Fruit fly (Drosophila melanogaster) whole organism, embryonic: Measurements from ENCODE around the gene CG8925.
A peak's percentile ranks its signal among the peaks of the same experiment; 100 is the strongest.

ENCODE experiments used
- Aef1 ChIP-seq: fragments of 200-800 bp; sonication (Bioruptor generic); IDR thresholded peaks from 3 replicates; pipeline ENCODE4 v1.3.6; 2022; ENCODE audit warnings: missing biosample characterization, missing genetic modification characterization
- CG10267 ChIP-seq: fragments of 200-800 bp; sonication (Bioruptor generic); optimal IDR thresholded peaks from 2 replicates; lab custom pipeline; 2018; ENCODE audit warnings: missing biosample characterization, mild to moderate bottlenecking, missing genetic modification characterization, moderate library complexity
- CG10654 ChIP-seq: fragments of 200-800 bp; sonication (Bioruptor generic); optimal IDR thresholded peaks from 2 replicates; lab custom pipeline; 2016; ENCODE audit warnings: missing biosample characterization, missing genetic modification characterization
- CG10979 ChIP-seq: fragments of 200-800 bp; sonication (Bioruptor generic); optimal IDR thresholded peaks from 2 replicates; lab custom pipeline; 2018; ENCODE audit warnings: missing biosample characterization, mild to moderate bottlenecking, missing genetic modification characterization, moderate library complexity
- CG13287 ChIP-seq: fragments of 200-800 bp; sonication (Bioruptor generic); IDR thresholded peaks from 2 replicates; pipeline ENCODE4 v1.3.6; 2022; ENCODE audit warnings: missing biosample characterization, missing genetic modification characterization; ENCODE audit not compliant: partially characterized antibody
- CG1603 ChIP-seq: fragments of 200-800 bp; sonication (Bioruptor generic); optimal IDR thresholded peaks from 2 replicates; lab custom pipeline; 2019; ENCODE audit warnings: missing biosample characterization, mild to moderate bottlenecking, missing genetic modification characterization, moderate library complexity
- CG17186 ChIP-seq: fragments of 200-800 bp; sonication (Bioruptor generic); optimal IDR thresholded peaks from 3 replicates; lab custom pipeline; 2017; ENCODE audit warnings: missing biosample characterization, missing genetic modification reagents, missing genetic modification characterization
- CG17802 ChIP-seq: fragments of 200-800 bp; sonication (Bioruptor generic); optimal IDR thresholded peaks from 2 replicates; lab custom pipeline; 2018; ENCODE audit warnings: missing biosample characterization, mild to moderate bottlenecking, missing genetic modification characterization, moderate library complexity
- CG18262 ChIP-seq: fragments of 200-800 bp; optimal IDR thresholded peaks from 3 replicates; lab custom pipeline; 2019; ENCODE audit warnings: missing biosample characterization, mild to moderate bottlenecking, missing genetic modification characterization, moderate library complexity
- CG2199 ChIP-seq: fragments of 200-800 bp; sonication (Bioruptor generic); IDR thresholded peaks from 3 replicates; pipeline ENCODE4 v1.3.6; 2022; ENCODE audit warnings: missing biosample characterization, missing genetic modification characterization
- CG2712 ChIP-seq: fragments of 200-800 bp; optimal IDR thresholded peaks from 3 replicates; lab custom pipeline; 2019; ENCODE audit warnings: missing biosample characterization, mild to moderate bottlenecking, missing genetic modification characterization, moderate library complexity
- CG33213 ChIP-seq: fragments of 200-800 bp; sonication (Bioruptor generic); optimal IDR thresholded peaks from 3 replicates; lab custom pipeline; 2016; ENCODE audit warnings: missing biosample characterization, missing genetic modification characterization
- CG33557 ChIP-seq: fragments of 200-800 bp; sonication (Bioruptor generic); optimal IDR thresholded peaks from 2 replicates; lab custom pipeline; 2019; ENCODE audit warnings: missing biosample characterization, mild to moderate bottlenecking, missing genetic modification characterization, moderate library complexity
- CG42726 ChIP-seq: fragments of 200-800 bp; sonication (Bioruptor generic); IDR thresholded peaks from 2 replicates; pipeline ENCODE4 v1.3.6; 2022; ENCODE audit warnings: missing biosample characterization, missing genetic modification characterization; ENCODE audit not compliant: partially characterized antibody
- CG6254 ChIP-seq: fragments of 200-800 bp; sonication (Bioruptor generic); optimal IDR thresholded peaks from 3 replicates; lab custom pipeline; 2017; ENCODE audit warnings: mild to moderate bottlenecking, missing biosample characterization, missing genetic modification reagents, missing genetic modification characterization
- CG6791 ChIP-seq: fragments of 200-800 bp; sonication (Bioruptor generic); IDR thresholded peaks from 3 replicates; pipeline ENCODE4 v1.3.6; 2022; ENCODE audit warnings: missing biosample characterization, missing genetic modification characterization; ENCODE audit not compliant: partially characterized antibody
- CG6854 ChIP-seq: fragments of 200-800 bp; sonication (Bioruptor generic); optimal IDR thresholded peaks from 3 replicates; lab custom pipeline; 2017; ENCODE audit warnings: missing biosample characterization, mild to moderate bottlenecking, missing genetic modification characterization
- CG7271 ChIP-seq: fragments of 200-800 bp; sonication (Bioruptor generic); optimal IDR thresholded peaks from 2 replicates; lab custom pipeline; 2018; ENCODE audit warnings: missing biosample characterization, mild to moderate bottlenecking, missing genetic modification characterization, moderate library complexity
- CG7786 ChIP-seq: fragments of 200-800 bp; sonication (Bioruptor generic); optimal IDR thresholded peaks from 2 replicates; lab custom pipeline; 2016; ENCODE audit warnings: missing biosample characterization, missing genetic modification characterization
- CG7963 ChIP-seq: fragments of 200-800 bp; sonication (Bioruptor generic); IDR thresholded peaks from 3 replicates; pipeline ENCODE4 v1.3.6; 2022; ENCODE audit warnings: missing biosample characterization, missing genetic modification characterization; ENCODE audit not compliant: partially characterized antibody
- CG9932 ChIP-seq: fragments of 200-800 bp; sonication (Bioruptor generic); IDR thresholded peaks from 2 replicates; pipeline ENCODE4 v1.3.6; 2022; ENCODE audit warnings: missing biosample characterization, missing genetic modification characterization
- D ChIP-seq, 2 experiments: fragments of 200-800 bp in 1 of 2; fragments of >200 bp in 1 of 2; sonication (Bioruptor generic) in 1 of 2; optimal IDR thresholded peaks; 2 replicates in 1 of 2; 3 replicates in 1 of 2; lab custom pipeline; 2017; ENCODE audit warnings: mild to moderate bottlenecking in 1 of 2, missing biosample characterization in 1 of 2, missing genetic modification characterization in 1 of 2, missing genetic modification reagents in 1 of 2
- Ets97D ChIP-seq: fragments of 200-800 bp; sonication (Bioruptor generic); optimal IDR thresholded peaks from 3 replicates; lab custom pipeline; 2016; ENCODE audit warnings: missing biosample characterization, missing genetic modification characterization
- Gsc ChIP-seq: fragments of 200-800 bp; sonication (Bioruptor generic); IDR thresholded peaks from 2 replicates; pipeline ENCODE4 v1.3.6; 2022; ENCODE audit warnings: missing biosample characterization, missing genetic modification characterization
- HHEX ChIP-seq: fragments of 200-800 bp; sonication (Bioruptor generic); optimal IDR thresholded peaks from 3 replicates; lab custom pipeline; 2017; ENCODE audit warnings: missing biosample characterization, mild to moderate bottlenecking, missing genetic modification characterization, missing genetic modification reagents
- Mad ChIP-seq: fragments of 200-800 bp; sonication (Bioruptor generic); optimal IDR thresholded peaks from 2 replicates; lab custom pipeline; 2016; ENCODE audit warnings: missing biosample characterization, missing genetic modification characterization
- Rfx ChIP-seq: fragments of 200-800 bp; sonication (Bioruptor generic); IDR thresholded peaks from 2 replicates; pipeline ENCODE4 v1.3.6; 2022; ENCODE audit warnings: missing biosample characterization, missing genetic modification characterization
- Sin3A ChIP-seq: fragments of >200 bp; optimal IDR thresholded peaks from 2 replicates; lab custom pipeline; 2018
- Sry-δ ChIP-seq: fragments of 200-800 bp; sonication (Bioruptor generic); optimal IDR thresholded peaks from 2 replicates; lab custom pipeline; 2016; ENCODE audit warnings: missing biosample characterization, missing genetic modification characterization
- Xbp1 ChIP-seq: fragments of 200-800 bp; sonication (Bioruptor generic); optimal IDR thresholded peaks from 3 replicates; lab custom pipeline; 2016; ENCODE audit warnings: missing biosample characterization, mild to moderate bottlenecking, missing genetic modification characterization
- bab2 ChIP-seq: fragments of 200-800 bp; sonication (Bioruptor generic); optimal IDR thresholded peaks from 2 replicates; lab custom pipeline; 2016; ENCODE audit warnings: missing biosample characterization, missing genetic modification characterization
- bbx ChIP-seq: fragments of 200-800 bp; sonication (Bioruptor generic); IDR thresholded peaks from 2 replicates; pipeline ENCODE4 v1.3.6; 2022; ENCODE audit warnings: missing biosample characterization, missing genetic modification characterization; ENCODE audit not compliant: partially characterized antibody
- chm ChIP-seq: fragments of 200-800 bp; sonication (Bioruptor generic); IDR thresholded peaks from 2 replicates; pipeline ENCODE4 v1.3.6; 2022; ENCODE audit warnings: missing biosample characterization, missing genetic modification characterization
- dpn ChIP-seq, 2 experiments: fragments of 200-800 bp; sonication (Bioruptor generic); optimal IDR thresholded peaks; 3 replicates each; lab custom pipeline; 2016; ENCODE audit warnings: missing biosample characterization in 2 of 2, missing genetic modification characterization in 2 of 2
- grau ChIP-seq: fragments of 200-800 bp; optimal IDR thresholded peaks from 3 replicates; lab custom pipeline; 2019; ENCODE audit warnings: missing biosample characterization, mild to moderate bottlenecking, missing genetic modification characterization, moderate library complexity
- hkb ChIP-seq, 2 experiments: fragments of 200-800 bp in 1 of 2; fragments of >200 bp in 1 of 2; sonication (Bioruptor generic) in 1 of 2; IDR thresholded peaks in 1 of 2; optimal IDR thresholded peaks in 1 of 2; 2 replicates each; pipeline versions ENCODE4 v1.3.6 to Lab custom; 2017 to 2022; ENCODE audit warnings: missing biosample characterization in 1 of 2, missing genetic modification characterization in 1 of 2
- ind ChIP-seq: fragments of 200-800 bp; sonication (Bioruptor generic); optimal IDR thresholded peaks from 3 replicates; lab custom pipeline; 2016; ENCODE audit warnings: missing biosample characterization, missing genetic modification characterization
- lov ChIP-seq, 2 experiments: fragments of 200-800 bp in 1 of 2; fragments of >200 bp in 1 of 2; sonication (Bioruptor generic) in 1 of 2; IDR thresholded peaks in 1 of 2; optimal IDR thresholded peaks in 1 of 2; 2 replicates in 1 of 2; 3 replicates in 1 of 2; pipeline versions ENCODE4 v1.3.6 to Lab custom; 2017 to 2022; ENCODE audit warnings: missing biosample characterization in 1 of 2, missing genetic modification characterization in 1 of 2
- luna ChIP-seq: fragments of 200-800 bp; sonication (Bioruptor generic); optimal IDR thresholded peaks from 2 replicates; lab custom pipeline; 2016; ENCODE audit warnings: missing biosample characterization, missing genetic modification characterization
- nmo ChIP-seq: fragments of 200-800 bp; sonication (Bioruptor generic); optimal IDR thresholded peaks from 2 replicates; lab custom pipeline; 2018; ENCODE audit warnings: missing biosample characterization, mild to moderate bottlenecking, missing genetic modification characterization, moderate library complexity
- odd ChIP-seq: fragments of 200-800 bp; sonication (Bioruptor generic); optimal IDR thresholded peaks from 2 replicates; lab custom pipeline; 2017; ENCODE audit warnings: missing biosample characterization, mild to moderate bottlenecking, missing genetic modification characterization
- row ChIP-seq: fragments of 200-800 bp; sonication (Bioruptor generic); IDR thresholded peaks from 3 replicates; pipeline ENCODE4 v1.3.6; 2022; ENCODE audit warnings: missing biosample characterization, missing genetic modification characterization
- stc ChIP-seq: fragments of 200-800 bp; sonication (Bioruptor generic); IDR thresholded peaks from 2 replicates; pipeline ENCODE4 v1.3.6; 2022; ENCODE audit warnings: missing biosample characterization, missing genetic modification characterization
- wek ChIP-seq: fragments of 200-800 bp; sonication (Bioruptor generic); optimal IDR thresholded peaks from 3 replicates; lab custom pipeline; 2018; ENCODE audit warnings: missing biosample characterization, mild to moderate bottlenecking, missing genetic modification characterization, moderate library complexity

Gene CG8925

dm6 chr3R:16208924-16209713 lies 37.3 kb downstream of the CG8925 start (continued):
- TF ChIP-seq grau (tag; lab: Kevin White, UChicago) (peak; percentile 58), odd (GFP tag; lab: Kevin White, UChicago) (peak; percentile 42), CG6791 (0 out of 3 replicates have a peak, but pooled peaks have one; percentile 29), CG42726 (GFP tag; lab: Robert Waterston, UW) (0 out of 2 replicates have a peak, but pooled peaks have one; percentile 4), bab2 (GFP tag; lab: Kevin White, UChicago) (no peak), CG10979 (peak; percentile 64), CG2712 (tag; lab: Kevin White, UChicago) (peak; percentile 72), D (optimal IDR thresholded peaks at IDR 0.05; lab: Kevin White, UChicago) (no peak), D (GFP tag; optimal IDR thresholded peaks at IDR 0.05; lab: Kevin White, UChicago) (peak; percentile 59), CG10267 (tag; lab: Kevin White, UChicago) (peak; percentile 59), CG9932 (GFP tag; lab: Robert Waterston, UW) (peak; percentile 50; the same call in 1 of the 2 replicates), Sin3A (lab: Kevin White, UChicago) (no peak), dpn (GFP tag; optimal IDR thresholded peaks at IDR 0.05; lab: Kevin White, UChicago) (peak in 1 of 2 experiments; percentile 39), Xbp1 (peak; percentile 37), chm (GFP tag; lab: Robert Waterston, UW) (peak; percentile 67; the same call in 1 of the 2 replicates), HHEX (GFP tag; lab: Kevin White, UChicago) (peak; percentile 43), Rfx (GFP tag; lab: Robert Waterston, UW) (peak; percentile 31; the same call in 1 of the 2 replicates), CG18262 (peak; percentile 80)

DNA sequence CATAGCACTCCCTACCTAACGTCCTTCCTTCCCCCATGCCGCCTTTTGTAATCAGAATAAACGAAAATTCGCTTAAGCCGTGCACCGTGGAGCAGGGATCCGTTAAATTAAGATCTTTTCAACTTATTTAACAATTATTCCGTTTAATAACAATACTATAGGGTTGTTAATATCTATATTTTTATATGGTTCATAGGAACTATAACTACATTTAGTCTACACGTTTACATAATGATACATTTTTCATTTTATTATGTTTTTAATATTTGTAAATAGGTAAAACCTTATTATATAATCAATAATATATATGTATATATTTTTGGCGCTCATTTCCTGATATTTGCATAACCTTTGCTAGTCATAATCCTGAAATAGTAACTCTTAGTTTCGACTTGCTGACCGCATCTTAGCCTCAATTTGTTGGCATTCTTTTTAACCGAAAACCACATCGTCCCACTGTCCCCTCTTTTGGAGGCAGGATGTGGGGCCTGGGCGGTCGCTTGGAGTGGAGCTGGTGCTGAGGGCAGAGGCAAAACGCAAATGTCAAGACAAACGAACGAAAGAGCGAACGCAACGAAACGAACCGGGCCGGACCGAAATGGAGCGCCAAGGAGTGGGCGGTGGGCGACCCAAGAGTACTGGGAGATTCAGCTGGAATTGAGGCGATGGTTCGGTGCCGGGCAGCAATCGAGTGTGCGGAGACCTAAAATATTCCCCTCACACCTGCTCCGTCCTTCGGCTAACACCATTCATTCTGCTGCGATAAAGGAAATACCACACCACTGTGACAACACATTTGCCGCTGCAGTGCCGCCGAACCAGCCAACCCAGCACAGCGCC lies 38.1 kb downstream of the CG8925 start:
- TF ChIP-seq stc (GFP tag; lab: Robert Waterston, UW) (no peak), CG33557 (GFP tag; lab: Kevin White, UChicago) (no peak), CG7271 (no peak), ind (GFP tag; lab: Kevin White, UChicago) (no peak), CG17802 (tag; lab: Kevin White, UChicago) (no peak), CG17186 (GFP tag; lab: Kevin White, UChicago) (no peak), CG33213 (GFP tag; lab: Kevin White, UChicago) (no peak), CG1603 (tag; lab: Kevin White, UChicago) (no peak), hkb (optimal IDR thresholded peaks at IDR 0.05; lab: Kevin White, UChicago) (no peak), hkb (GFP tag; IDR thresholded peaks at IDR 0.05; lab: Robert Waterston, UW) (no peak), row (GFP tag; lab: Robert Waterston, UW) (peak; percentile 16; the same call in 1 of the 3 replicates), CG6854 (peak; percentile 63), bbx (GFP tag; lab: Robert Waterston, UW) (no peak), wek (GFP tag; lab: Kevin White, UChicago) (no peak), Mad (GFP tag; lab: Kevin White, UChicago) (no peak), CG42726 (GFP tag; lab: Robert Waterston, UW) (no peak), Sry-δ (no peak), Gsc (GFP tag; lab: Robert Waterston, UW) (no peak), CG7786 (GFP tag; lab: Kevin White, UChicago) (no peak), CG7963 (GFP tag; lab: Robert Waterston, UW) (0 out of 3 replicates have a peak, but pooled peaks have one; percentile 12), CG13287 (no peak), Ets97D (no peak), luna (GFP tag; lab: Kevin White, UChicago) (no peak), nmo (peak; percentile 8), CG6254 (GFP tag; lab: Kevin White, UChicago) (no peak), Aef1 (GFP tag; lab: Robert Waterston, UW) (no peak), CG10654 (no peak), bab2 (GFP tag; lab: Kevin White, UChicago) (no peak), lov (optimal IDR thresholded peaks at IDR 0.05; lab: Kevin White, UChicago) (no peak), lov (GFP tag; IDR thresholded peaks at IDR 0.05; lab: Robert Waterston, UW) (no peak), CG2199 (GFP tag; lab: Robert Waterston, UW) (0 out of 3 replicates have a peak, but pooled peaks have one; percentile 66)
